Worm (Caenorhabditis elegans) whole organism, mixed stage, embryonic: ENCODE results near the gene fis-2.

Source experiments
- hlh-1 ChIP-seq: fragments of 150-350 bp; optimal IDR thresholded peaks from 2 replicates; lab custom pipeline; 2014; ENCODE audit warnings: missing biosample characterization, missing genetic modification reagents, missing genetic modification characterization
- lin-13 ChIP-seq: fragments of 150-350 bp; optimal IDR thresholded peaks from 2 replicates; lab custom pipeline; 2014; ENCODE audit warnings: missing biosample characterization, missing genetic modification characterization
- mep-1 ChIP-seq: fragments of 150-350 bp; optimal IDR thresholded peaks from 2 replicates; lab custom pipeline; 2017; ENCODE audit warnings: missing biosample characterization, missing genetic modification reagents, missing genetic modification characterization, inconsistent platforms
- nhr-12 ChIP-seq: fragments of 150-350 bp; optimal IDR thresholded peaks from 2 replicates; lab custom pipeline; 2014; ENCODE audit warnings: missing biosample characterization, missing genetic modification characterization
- nhr-2 ChIP-seq: fragments of 150-350 bp; optimal IDR thresholded peaks from 2 replicates; lab custom pipeline; 2014; ENCODE audit warnings: missing biosample characterization, missing genetic modification characterization
- pha-4 ChIP-seq: fragments of 150-350 bp; optimal IDR thresholded peaks from 2 replicates; lab custom pipeline; 2018; ENCODE audit warnings: missing biosample characterization, missing genetic modification reagents, missing genetic modification characterization
- tbx-8 ChIP-seq: fragments of 200-800 bp; sonication (Bioruptor generic); optimal IDR thresholded peaks from 2 replicates; lab custom pipeline; 2018; ENCODE audit warnings: mild to moderate bottlenecking, missing genetic modification characterization, moderate library complexity, missing compliant biosample characterization
- ztf-11 ChIP-seq: fragments of 150-350 bp; optimal IDR thresholded peaks from 2 replicates; lab custom pipeline; 2014; ENCODE audit warnings: missing biosample characterization, missing genetic modification characterization

ce11 chrX:8302299-8302698, 17.3 kb upstream of the fis-2 start, which contains the start of gene inx-5:
- TF ChIP-seq tbx-8: no peak
- no peak for TF ChIP-seq pha-4 (tag; lab: Kevin White, UChicago)
- no peak for TF ChIP-seq hlh-1
- no peak for TF ChIP-seq mep-1
- no peak for TF ChIP-seq lin-13 (tag; lab: Kevin White, UChicago)
- TF ChIP-seq ztf-11 (tag; lab: Kevin White, UChicago): no peak
- no peak for TF ChIP-seq nhr-12 (tag; lab: Kevin White, UChicago)
- no peak for TF ChIP-seq nhr-2 (tag; lab: Kevin White, UChicago)
